Fruit fly (Drosophila melanogaster) Kc167 (cell line): ENCODE measurements around the gene dob.

Experiments
- Myc ChIP-seq: fragments of >200 bp; optimal IDR thresholded peaks from 2 replicates; lab custom pipeline; 2017; ENCODE audit warnings: missing external identifiers
- Sin3A ChIP-seq: fragments of >200 bp; optimal IDR thresholded peaks from 2 replicates; lab custom pipeline; 2018; ENCODE audit warnings: missing external identifiers
- h ChIP-seq: fragments of >200 bp; optimal IDR thresholded peaks from 3 replicates; lab custom pipeline; 2018; ENCODE audit warnings: missing external identifiers
- ttk ChIP-seq: sonication (Bioruptor generic); optimal IDR thresholded peaks from 2 replicates; lab custom pipeline; 2017; ENCODE audit warnings: missing external identifiers

dm6 chrX:15021021-15021477 lies 45.8 kb upstream of the dob start:
- TF ChIP-seq h (lab: Kevin White, UChicago) (no peak), Myc (lab: Kevin White, UChicago) (no peak), ttk (lab: Kevin White, UChicago) (no peak), Sin3A (lab: Kevin White, UChicago) (no peak)
